Fruit fly (Drosophila melanogaster) whole organism, embryonic: Measurements from ENCODE around the gene CG17778.

Experiments used
- Abd-B ChIP-seq: fragments of 200-800 bp; sonication (Bioruptor generic); optimal IDR thresholded peaks from 2 replicates; lab custom pipeline; 2018; ENCODE audit warnings: missing biosample characterization, mild to moderate bottlenecking, missing genetic modification characterization, moderate library complexity
- Adf1 ChIP-seq: fragments of 200-800 bp; sonication (Bioruptor generic); IDR thresholded peaks from 2 replicates; pipeline ENCODE4 v1.3.6; 2022; ENCODE audit warnings: missing biosample characterization, missing genetic modification characterization
- Asciz ChIP-seq: fragments of 200-800 bp; sonication (Bioruptor generic); optimal IDR thresholded peaks from 2 replicates; lab custom pipeline; 2017; ENCODE audit warnings: missing biosample characterization, mild to moderate bottlenecking, missing genetic modification characterization, missing genetic modification reagents
- BEAF-32 ChIP-seq: fragments of 200-800 bp; sonication (Bioruptor generic); optimal IDR thresholded peaks from 3 replicates; lab custom pipeline; 2017; ENCODE audit warnings: missing biosample characterization, missing genetic modification characterization, mild to moderate bottlenecking, moderate library complexity, missing genetic modification reagents
- CG1024 ChIP-seq: fragments of 200-800 bp; sonication (Bioruptor generic); IDR thresholded peaks from 2 replicates; pipeline ENCODE4 v1.3.6; 2022; ENCODE audit warnings: missing biosample characterization, missing genetic modification characterization
- CG10267 ChIP-seq: fragments of 200-800 bp; sonication (Bioruptor generic); optimal IDR thresholded peaks from 2 replicates; lab custom pipeline; 2018; ENCODE audit warnings: missing biosample characterization, mild to moderate bottlenecking, missing genetic modification characterization, moderate library complexity
- CG12659 ChIP-seq: fragments of 200-800 bp; sonication (Bioruptor generic); optimal IDR thresholded peaks from 3 replicates; lab custom pipeline; 2017; ENCODE audit warnings: mild to moderate bottlenecking, missing biosample characterization, missing genetic modification reagents, missing genetic modification characterization
- CG15514 ChIP-seq: fragments of 200-800 bp; sonication (Bioruptor generic); optimal IDR thresholded peaks from 3 replicates; lab custom pipeline; 2017; ENCODE audit warnings: missing biosample characterization, missing genetic modification characterization, mild to moderate bottlenecking, moderate library complexity, missing genetic modification reagents
- CG17186 ChIP-seq: fragments of 200-800 bp; sonication (Bioruptor generic); optimal IDR thresholded peaks from 3 replicates; lab custom pipeline; 2017; ENCODE audit warnings: missing biosample characterization, missing genetic modification reagents, missing genetic modification characterization
- CG17612 ChIP-seq: fragments of 200-800 bp; sonication (Bioruptor generic); IDR thresholded peaks from 2 replicates; pipeline ENCODE4 v1.3.6; 2022; ENCODE audit warnings: missing biosample characterization, missing genetic modification characterization
- CG2199 ChIP-seq: fragments of 200-800 bp; sonication (Bioruptor generic); IDR thresholded peaks from 3 replicates; pipeline ENCODE4 v1.3.6; 2022; ENCODE audit warnings: missing biosample characterization, missing genetic modification characterization
- CG3847 ChIP-seq: fragments of 200-800 bp; sonication (Bioruptor generic); IDR thresholded peaks from 2 replicates; pipeline ENCODE4 v1.3.6; 2022; ENCODE audit warnings: missing biosample characterization, missing genetic modification characterization
- CG3995 ChIP-seq: fragments of 200-800 bp; sonication (Bioruptor generic); optimal IDR thresholded peaks from 3 replicates; lab custom pipeline; 2016; ENCODE audit warnings: missing biosample characterization, missing genetic modification characterization
- CG42726 ChIP-seq: fragments of 200-800 bp; sonication (Bioruptor generic); IDR thresholded peaks from 2 replicates; pipeline ENCODE4 v1.3.6; 2022; ENCODE audit warnings: missing biosample characterization, missing genetic modification characterization; ENCODE audit not compliant: partially characterized antibody
- CG4730 ChIP-seq: fragments of 200-800 bp; sonication (Bioruptor generic); IDR thresholded peaks from 2 replicates; pipeline ENCODE4 v1.3.6; 2022; ENCODE audit warnings: missing biosample characterization, missing genetic modification characterization
- CG8089 ChIP-seq: fragments of 200-800 bp; sonication (Bioruptor generic); optimal IDR thresholded peaks from 3 replicates; lab custom pipeline; 2016; ENCODE audit warnings: missing biosample characterization, missing genetic modification characterization
- CG8290 ChIP-seq, 3 experiments: fragments of 200-800 bp; sonication (Bioruptor generic); optimal IDR thresholded peaks; 2 replicates each; lab custom pipeline; 2016 to 2019; ENCODE audit warnings: missing biosample characterization in 3 of 3, missing genetic modification characterization in 3 of 3, mild to moderate bottlenecking in 2 of 3, moderate library complexity in 1 of 3
- CG9215 ChIP-seq: fragments of 200-800 bp; sonication (Bioruptor generic); IDR thresholded peaks from 2 replicates; pipeline ENCODE4 v1.3.6; 2022; ENCODE audit warnings: missing biosample characterization, missing genetic modification characterization
- CG9797 ChIP-seq: fragments of 200-800 bp; sonication (Bioruptor generic); optimal IDR thresholded peaks from 3 replicates; lab custom pipeline; 2018; ENCODE audit warnings: missing biosample characterization, mild to moderate bottlenecking, missing genetic modification characterization
- CTCF ChIP-seq: fragments of 200-800 bp; sonication (Bioruptor generic); optimal IDR thresholded peaks from 2 replicates; lab custom pipeline; 2017; ENCODE audit warnings: missing biosample characterization, mild to moderate bottlenecking, missing genetic modification characterization, moderate library complexity
- Dad ChIP-seq: fragments of 200-800 bp; sonication (Bioruptor generic); optimal IDR thresholded peaks from 3 replicates; lab custom pipeline; 2016; ENCODE audit warnings: missing biosample characterization, missing genetic modification characterization
- Dll ChIP-seq: fragments of 200-800 bp; sonication (Bioruptor generic); IDR thresholded peaks from 4 replicates; pipeline ENCODE4 v1.3.6; 2022; ENCODE audit warnings: missing biosample characterization, missing genetic modification characterization; ENCODE audit not compliant: partially characterized antibody
- Dref ChIP-seq: fragments of 200-800 bp; sonication (Bioruptor generic); IDR thresholded peaks from 2 replicates; pipeline ENCODE4 v1.3.6; 2022; ENCODE audit warnings: missing biosample characterization, missing genetic modification characterization
- E2f2 ChIP-seq: fragments of 200-800 bp; sonication (Bioruptor generic); IDR thresholded peaks from 2 replicates; pipeline ENCODE4 v1.3.6; 2022; ENCODE audit warnings: missing biosample characterization, missing genetic modification characterization
- Ets97D ChIP-seq: fragments of 200-800 bp; sonication (Bioruptor generic); optimal IDR thresholded peaks from 3 replicates; lab custom pipeline; 2016; ENCODE audit warnings: missing biosample characterization, missing genetic modification characterization
- HLHmδ ChIP-seq: fragments of 200-800 bp; sonication (Bioruptor generic); optimal IDR thresholded peaks from 2 replicates; lab custom pipeline; 2018; ENCODE audit warnings: missing biosample characterization, mild to moderate bottlenecking, missing genetic modification characterization, moderate library complexity
- HmgZ ChIP-seq: fragments of 200-800 bp; sonication (Bioruptor generic); optimal IDR thresholded peaks from 2 replicates; lab custom pipeline; 2018; ENCODE audit warnings: missing biosample characterization, mild to moderate bottlenecking, missing genetic modification characterization
- MESR4 ChIP-seq: fragments of 200-800 bp; sonication (Bioruptor generic); optimal IDR thresholded peaks from 2 replicates; lab custom pipeline; 2018; ENCODE audit warnings: missing biosample characterization, mild to moderate bottlenecking, missing genetic modification characterization, moderate library complexity
- Scr ChIP-seq: fragments of 200-800 bp; sonication (Bioruptor generic); IDR thresholded peaks from 2 replicates; pipeline ENCODE4 v1.3.6; 2022; ENCODE audit warnings: missing biosample characterization, missing genetic modification characterization; ENCODE audit not compliant: partially characterized antibody
- Sin3A ChIP-seq: fragments of >200 bp; optimal IDR thresholded peaks from 2 replicates; lab custom pipeline; 2018
- Sry-δ ChIP-seq: fragments of 200-800 bp; sonication (Bioruptor generic); optimal IDR thresholded peaks from 2 replicates; lab custom pipeline; 2016; ENCODE audit warnings: missing biosample characterization, missing genetic modification characterization
- Ssrp ChIP-seq: fragments of 200-800 bp; sonication (Bioruptor generic); optimal IDR thresholded peaks from 2 replicates; lab custom pipeline; 2018; ENCODE audit warnings: missing biosample characterization, mild to moderate bottlenecking, missing genetic modification characterization, moderate library complexity
- ab ChIP-seq: fragments of 200-800 bp; sonication (Bioruptor generic); optimal IDR thresholded peaks from 2 replicates; lab custom pipeline; 2016; ENCODE audit warnings: missing biosample characterization, missing genetic modification characterization
- abd-A ChIP-seq: fragments of 200-800 bp; sonication (Bioruptor generic); optimal IDR thresholded peaks from 3 replicates; lab custom pipeline; 2019; ENCODE audit warnings: missing biosample characterization, mild to moderate bottlenecking, missing genetic modification characterization, moderate library complexity
- bbx ChIP-seq: fragments of 200-800 bp; sonication (Bioruptor generic); IDR thresholded peaks from 2 replicates; pipeline ENCODE4 v1.3.6; 2022; ENCODE audit warnings: missing biosample characterization, missing genetic modification characterization; ENCODE audit not compliant: partially characterized antibody
- crp ChIP-seq, 2 experiments: fragments of 200-800 bp; sonication (Bioruptor generic); optimal IDR thresholded peaks; 2 replicates in 1 of 2; 3 replicates in 1 of 2; lab custom pipeline; 2017; ENCODE audit warnings: missing biosample characterization in 2 of 2, missing genetic modification characterization in 2 of 2, mild to moderate bottlenecking in 1 of 2, moderate library complexity in 1 of 2
- emc ChIP-seq: fragments of 200-800 bp; sonication (Bioruptor generic); optimal IDR thresholded peaks from 2 replicates; lab custom pipeline; 2016; ENCODE audit warnings: missing biosample characterization, missing genetic modification characterization
- ewg ChIP-seq: fragments of 200-800 bp; sonication (Bioruptor generic); optimal IDR thresholded peaks from 3 replicates; lab custom pipeline; 2017; ENCODE audit warnings: mild to moderate bottlenecking, missing biosample characterization, missing genetic modification reagents, missing genetic modification characterization
- insv ChIP-seq, 2 experiments: fragments of 200-800 bp; sonication (Bioruptor generic); optimal IDR thresholded peaks; 3 replicates each; lab custom pipeline; 2016 to 2018; ENCODE audit warnings: missing biosample characterization in 2 of 2, missing genetic modification characterization in 2 of 2
- lab ChIP-seq: fragments of 200-800 bp; sonication (Bioruptor generic); optimal IDR thresholded peaks from 3 replicates; lab custom pipeline; 2017; ENCODE audit warnings: missing biosample characterization, missing genetic modification characterization, mild to moderate bottlenecking, moderate library complexity, missing genetic modification reagents
- nom ChIP-seq: fragments of 200-800 bp; sonication (Bioruptor generic); optimal IDR thresholded peaks from 2 replicates; lab custom pipeline; 2017; ENCODE audit warnings: missing biosample characterization, missing genetic modification characterization, mild to moderate bottlenecking, moderate library complexity, missing genetic modification reagents
- phol ChIP-seq: fragments of 200-800 bp; sonication (Bioruptor generic); optimal IDR thresholded peaks from 3 replicates; lab custom pipeline; 2018; ENCODE audit warnings: missing biosample characterization, mild to moderate bottlenecking, missing genetic modification characterization, moderate library complexity
- row ChIP-seq: fragments of 200-800 bp; sonication (Bioruptor generic); IDR thresholded peaks from 3 replicates; pipeline ENCODE4 v1.3.6; 2022; ENCODE audit warnings: missing biosample characterization, missing genetic modification characterization
- sens ChIP-seq: fragments of 200-800 bp; sonication (Bioruptor generic); peaks from one replicate; lab custom pipeline; 2016; ENCODE audit warnings: missing biosample characterization, missing genetic modification characterization
- stwl ChIP-seq: fragments of 200-800 bp; sonication (Bioruptor generic); optimal IDR thresholded peaks from 3 replicates; lab custom pipeline; 2018; ENCODE audit warnings: missing biosample characterization, mild to moderate bottlenecking, missing genetic modification characterization, moderate library complexity
- tin ChIP-seq: fragments of 200-800 bp; sonication (Bioruptor generic); optimal IDR thresholded peaks from 3 replicates; lab custom pipeline; 2016; ENCODE audit warnings: missing biosample characterization, missing genetic modification characterization
- trem ChIP-seq: fragments of 200-800 bp; optimal IDR thresholded peaks from 3 replicates; lab custom pipeline; 2019; ENCODE audit warnings: missing biosample characterization, mild to moderate bottlenecking, missing genetic modification characterization, moderate library complexity
- ttk ChIP-seq: fragments of 200-800 bp; sonication (Bioruptor generic); IDR thresholded peaks from 2 replicates; pipeline ENCODE4 v2.1.2; 2022; ENCODE audit warnings: missing biosample characterization, missing genetic modification characterization
- wdn ChIP-seq: fragments of 200-800 bp; sonication (Bioruptor generic); IDR thresholded peaks from 2 replicates; pipeline ENCODE4 v1.3.6; 2022; ENCODE audit warnings: missing biosample characterization, missing genetic modification characterization
- zen ChIP-seq: fragments of 200-800 bp; sonication (Bioruptor generic); optimal IDR thresholded peaks from 3 replicates; lab custom pipeline; 2018; ENCODE audit warnings: missing biosample characterization, mild to moderate bottlenecking, missing genetic modification characterization, moderate library complexity

The CG17778 gene

DNA sequence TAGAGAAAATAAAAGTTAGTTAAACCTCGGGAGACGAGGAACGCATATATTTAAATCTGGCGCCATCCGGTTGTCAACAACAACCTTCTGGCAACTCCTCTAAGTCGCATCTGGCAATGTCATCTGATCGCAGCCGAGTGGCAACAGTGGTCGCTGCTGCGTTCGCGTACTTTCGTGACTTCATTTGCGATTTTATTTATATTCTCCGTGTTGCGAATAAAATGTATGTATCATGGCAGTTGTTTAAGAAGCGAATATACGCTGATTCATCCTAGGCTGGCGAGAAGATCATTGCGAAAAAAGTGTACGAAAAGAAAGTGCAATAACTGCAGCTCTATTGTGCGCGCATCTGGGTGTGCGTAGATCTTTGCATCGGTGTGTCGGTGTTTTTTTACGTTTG, 1.9 kb downstream of the CG17778 start, which contains the start of gene svr (continued):
- TF ChIP-seq crp (GFP tag; optimal IDR thresholded peaks at IDR 0.05; lab: Kevin White, UChicago) (peak in 1 of 2 experiments; percentile 56), CG8290 (GFP tag; optimal IDR thresholded peaks at IDR 0.05; lab: Kevin White, UChicago) (no peak), CG8290 (tag; optimal IDR thresholded peaks at IDR 0.05; lab: Kevin White, UChicago) (peak in 1 of 2 experiments; percentile 37), CG2199 (GFP tag; lab: Robert Waterston, UW) (no peak), CG1024 (GFP tag; lab: Robert Waterston, UW) (no peak), phol (tag; lab: Kevin White, UChicago) (peak; percentile 17), CG10267 (tag; lab: Kevin White, UChicago) (peak; percentile 37), row (GFP tag; lab: Robert Waterston, UW) (0 out of 3 replicates have a peak, but pooled peaks have one; percentile 9), MESR4 (GFP tag; lab: Kevin White, UChicago) (peak; percentile 55), ab (GFP tag; lab: Kevin White, UChicago) (no peak), CTCF (GFP tag; lab: Kevin White, UChicago) (peak; percentile 50), Dll (GFP tag; lab: Robert Waterston, UW) (0 out of 4 replicates have a peak, but pooled peaks have one; percentile 34), wdn (no peak), Adf1 (GFP tag; lab: Robert Waterston, UW) (peak; percentile 77), bbx (GFP tag; lab: Robert Waterston, UW) (peak; percentile 58), CG3995 (GFP tag; lab: Kevin White, UChicago) (peak; percentile 89), trem (peak; percentile 45), CG9797 (GFP tag; lab: Kevin White, UChicago) (peak; percentile 38), Abd-B (GFP tag; lab: Kevin White, UChicago) (no peak), CG17186 (GFP tag; lab: Kevin White, UChicago) (peak; percentile 84), Sry-δ (peak; percentile 34), Sin3A (lab: Kevin White, UChicago) (peak; percentile 23), abd-A (no peak), CG15514 (GFP tag; lab: Kevin White, UChicago) (peak; percentile 64), insv (GFP tag; optimal IDR thresholded peaks at IDR 0.05; lab: Kevin White, UChicago) (no peak), sens (peak; percentile 83), HLHmδ (GFP tag; lab: Kevin White, UChicago) (no peak), Scr (GFP tag; lab: Robert Waterston, UW) (peak; percentile 39), ewg (GFP tag; lab: Kevin White, UChicago) (peak; percentile 10), ttk (GFP tag; lab: Robert Waterston, UW) (no peak), CG9215 (peak; percentile 59), Dad (no peak), stwl (tag; lab: Kevin White, UChicago) (peak; percentile 18), CG3847 (GFP tag; lab: Robert Waterston, UW) (peak; percentile 44), tin (GFP tag; lab: Kevin White, UChicago) (no peak), Asciz (no peak), CG12659 (GFP tag; lab: Kevin White, UChicago) (peak; percentile 48), HmgZ (tag; lab: Kevin White, UChicago) (peak; percentile 47), E2f2 (GFP tag; lab: Robert Waterston, UW) (peak; percentile 95), zen (no peak), CG17612 (GFP tag; lab: Robert Waterston, UW) (no peak), BEAF-32 (GFP tag; lab: Kevin White, UChicago) (peak; percentile 59), Ssrp (no peak), nom (GFP tag; lab: Kevin White, UChicago) (peak; percentile 21), Ets97D (GFP tag; lab: Kevin White, UChicago) (peak; percentile 45), CG4730 (GFP tag; lab: Robert Waterston, UW) (no peak), CG8089 (GFP tag; lab: Kevin White, UChicago) (no peak), lab (GFP tag; lab: Kevin White, UChicago) (no peak), Dref (GFP tag; lab: Robert Waterston, UW) (peak; percentile 40; the same call in 1 of the 2 replicates), emc (no peak), CG42726 (GFP tag; lab: Robert Waterston, UW) (no peak)
